Fruit fly (Drosophila melanogaster): Measurements from ENCODE around the gene CG9123.

The CG9123 gene

DNA sequence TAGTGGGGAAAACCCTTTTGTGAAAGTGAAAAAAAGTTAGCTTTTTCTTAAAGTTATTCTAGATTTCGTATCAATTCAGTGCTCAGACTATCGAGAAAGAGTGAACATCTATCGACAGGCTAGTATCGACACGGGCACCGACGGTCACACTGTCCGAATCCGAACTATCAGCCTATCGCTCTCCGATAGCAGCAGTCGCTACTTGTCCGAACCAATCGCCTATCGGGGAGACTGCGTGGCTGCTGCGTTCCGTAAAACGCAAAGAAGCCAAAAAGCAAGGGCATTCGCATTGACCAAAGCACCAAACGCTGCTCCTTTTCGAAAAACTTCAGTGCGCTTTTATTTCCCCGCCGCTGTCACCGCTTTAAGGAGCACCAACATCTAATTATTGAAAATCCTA, 22.6 kb downstream of the CG9123 start, which contains the start of gene Top1 (continued):
- peak; percentile 98 for TF ChIP-seq amos (GFP tag; IDR thresholded peaks at IDR 0.05; ENCODE audit: partially characterized antibody)
- TF ChIP-seq Lpt (GFP tag; optimal IDR thresholded peaks at IDR 0.05), result no peak
- TF ChIP-seq Lhr (GFP tag; optimal IDR thresholded peaks at IDR 0.05), result peak; percentile 16
- TF ChIP-seq CG2678 (tag; optimal IDR thresholded peaks at IDR 0.05), result no peak
- no peak for TF ChIP-seq CG2889 (GFP tag; IDR thresholded peaks at IDR 0.05)
- TF ChIP-seq nerfin-1 (tag; optimal IDR thresholded peaks at IDR 0.05), result peak; percentile 11
- TF ChIP-seq HLH4C (GFP tag; IDR thresholded peaks at IDR 0.05; ENCODE audit: partially characterized antibody), result peak; percentile 94
- TF ChIP-seq Sin3A (optimal IDR thresholded peaks at IDR 0.05), result peak; percentile 30
- no peak for TF ChIP-seq shn (GFP tag; optimal IDR thresholded peaks at IDR 0.05)
- TF ChIP-seq CG30431 (GFP tag; optimal IDR thresholded peaks at IDR 0.05), result no peak
- TF ChIP-seq CG10147 (GFP tag; optimal IDR thresholded peaks at IDR 0.05), result no peak
- no peak for TF ChIP-seq C15 (GFP tag; IDR thresholded peaks at IDR 0.05)
- TF ChIP-seq br (optimal IDR thresholded peaks at IDR 0.05), result no peak
- TF ChIP-seq CG33213 (GFP tag; optimal IDR thresholded peaks at IDR 0.05), result peak; percentile 24
- peak; percentile 84 for TF ChIP-seq Ets97D (GFP tag; optimal IDR thresholded peaks at IDR 0.05)
- peak; percentile 25 for TF ChIP-seq CG10267 (tag; optimal IDR thresholded peaks at IDR 0.05)
- no peak for TF ChIP-seq salm (tag; optimal IDR thresholded peaks at IDR 0.05)
- no peak for TF ChIP-seq crol (GFP tag; IDR thresholded peaks at IDR 0.05)
- peak; percentile 19 for TF ChIP-seq Antp (GFP tag; optimal IDR thresholded peaks at IDR 0.05)
- no peak for TF ChIP-seq CG13424 (tag; optimal IDR thresholded peaks at IDR 0.05)
- TF ChIP-seq CG7987 (GFP tag; optimal IDR thresholded peaks at IDR 0.05), result peak; percentile 39
- TF ChIP-seq CG32767 (GFP tag; IDR thresholded peaks at IDR 0.05), result peak; percentile 17; the same call in 1 of the 2 replicates
- TF ChIP-seq CG9727 (GFP tag; optimal IDR thresholded peaks at IDR 0.05), result no peak
- peak; percentile 8 for TF ChIP-seq CG15601 (tag; optimal IDR thresholded peaks at IDR 0.05)
- no peak for TF ChIP-seq Sox102F (GFP tag; optimal IDR thresholded peaks at IDR 0.05)
- no peak for TF ChIP-seq CG31388 (GFP tag; optimal IDR thresholded peaks at IDR 0.05)
- peak; percentile 55 for TF ChIP-seq HLHmδ (GFP tag; optimal IDR thresholded peaks at IDR 0.05)
- no peak for TF ChIP-seq ewg (GFP tag; optimal IDR thresholded peaks at IDR 0.05)
- peak; percentile 19 for TF ChIP-seq Xbp1 (GFP tag; optimal IDR thresholded peaks at IDR 0.05)
- no peak for TF ChIP-seq E2f1 (GFP tag; IDR thresholded peaks at IDR 0.05)
- no peak for TF ChIP-seq Mes4 (GFP tag; optimal IDR thresholded peaks at IDR 0.05)
- TF ChIP-seq lov (optimal IDR thresholded peaks at IDR 0.05), result no peak
- no peak for TF ChIP-seq lov (GFP tag; IDR thresholded peaks at IDR 0.05)
- TF ChIP-seq CG9797 (GFP tag; optimal IDR thresholded peaks at IDR 0.05), result peak; percentile 75
- TF ChIP-seq dmrt99B (tag; optimal IDR thresholded peaks at IDR 0.05), result no peak
- TF ChIP-seq CG11560 (tag; IDR thresholded peaks at IDR 0.05), result no peak
- peak; percentile 13; the same call in 1 of the 2 replicates for TF ChIP-seq CG14014 (GFP tag; IDR thresholded peaks at IDR 0.05)
- TF ChIP-seq YL-1 (GFP tag; optimal IDR thresholded peaks at IDR 0.05), result peak; percentile 51
- no peak for TF ChIP-seq CrebB (tag; optimal IDR thresholded peaks at IDR 0.05)
- TF ChIP-seq CG14667 (GFP tag; IDR thresholded peaks at IDR 0.05), result no peak
- TF ChIP-seq hkb (optimal IDR thresholded peaks at IDR 0.05), result no peak
- no peak for TF ChIP-seq hkb (GFP tag; IDR thresholded peaks at IDR 0.05)
- TF ChIP-seq ken (GFP tag; IDR thresholded peaks at IDR 0.05), result peak; percentile 50; the same call in 1 of the 3 replicates
- TF ChIP-seq CG7357 (GFP tag; IDR thresholded peaks at IDR 0.05), result no peak
- no peak for TF ChIP-seq CG3065 (GFP tag; optimal IDR thresholded peaks at IDR 0.05)
- TF ChIP-seq CG10462 (GFP tag; optimal IDR thresholded peaks at IDR 0.05), result no peak
- peak; percentile 94 for TF ChIP-seq inv (GFP tag; IDR thresholded peaks at IDR 0.05; ENCODE audit: partially characterized antibody)
- no peak for TF ChIP-seq chn (GFP tag; optimal IDR thresholded peaks at IDR 0.05)
- no peak for TF ChIP-seq exex (tag; optimal IDR thresholded peaks at IDR 0.05)
- TF ChIP-seq trh (GFP tag; optimal IDR thresholded peaks at IDR 0.05), result no peak
- TF ChIP-seq MESR4 (GFP tag; optimal IDR thresholded peaks at IDR 0.05), result peak; percentile 66
- TF ChIP-seq zfh1 (GFP tag; IDR thresholded peaks at IDR 0.05), result 0 out of 3 replicates have a peak, but pooled peaks have one; percentile 24
- 0 out of 3 replicates have a peak, but pooled peaks have one; percentile 44 for TF ChIP-seq CG2199 (GFP tag; IDR thresholded peaks at IDR 0.05)

All from whole organism, embryonic.